Worm (Caenorhabditis elegans) whole organism, mixed stage, embryonic: Measurements from ENCODE around the gene F38E11.9.

Source experiments
- bed-3 ChIP-seq: fragments of 200-800 bp; sonication (Bioruptor generic); optimal IDR thresholded peaks from 3 replicates; lab custom pipeline; 2018; ENCODE audit warnings: mild to moderate bottlenecking, missing genetic modification characterization, moderate library complexity, missing compliant biosample characterization
- blmp-1 ChIP-seq: fragments of 150-350 bp; optimal IDR thresholded peaks from 2 replicates; lab custom pipeline; 2014; ENCODE audit warnings: missing biosample characterization, missing genetic modification characterization
- elt-3 ChIP-seq: fragments of 150-350 bp; optimal IDR thresholded peaks from 2 replicates; lab custom pipeline; 2014; ENCODE audit warnings: missing biosample characterization, missing genetic modification characterization
- lin-13 ChIP-seq: fragments of 150-350 bp; optimal IDR thresholded peaks from 2 replicates; lab custom pipeline; 2014; ENCODE audit warnings: missing biosample characterization, missing genetic modification characterization
- mab-5 ChIP-seq: fragments of 150-350 bp; optimal IDR thresholded peaks from 2 replicates; lab custom pipeline; 2014; ENCODE audit warnings: missing biosample characterization, missing genetic modification characterization
- nhr-12 ChIP-seq: fragments of 150-350 bp; optimal IDR thresholded peaks from 2 replicates; lab custom pipeline; 2014; ENCODE audit warnings: missing biosample characterization, missing genetic modification characterization
- nhr-237 ChIP-seq: fragments of 150-350 bp; optimal IDR thresholded peaks from 2 replicates; lab custom pipeline; 2014; ENCODE audit warnings: missing biosample characterization, missing genetic modification characterization
- pha-4 ChIP-seq: fragments of 150-350 bp; optimal IDR thresholded peaks from 2 replicates; lab custom pipeline; 2018; ENCODE audit warnings: missing biosample characterization, missing genetic modification reagents, missing genetic modification characterization
- unc-39 ChIP-seq: fragments of 150-350 bp; optimal IDR thresholded peaks from 2 replicates; lab custom pipeline; 2014; ENCODE audit warnings: missing biosample characterization, missing genetic modification characterization
- unc-62 ChIP-seq: fragments of 150-350 bp; optimal IDR thresholded peaks from 2 replicates; lab custom pipeline; 2014; ENCODE audit warnings: missing biosample characterization, missing genetic modification reagents, missing genetic modification characterization
- ztf-11 ChIP-seq: fragments of 150-350 bp; optimal IDR thresholded peaks from 2 replicates; lab custom pipeline; 2014; ENCODE audit warnings: missing biosample characterization, missing genetic modification characterization

DNA sequence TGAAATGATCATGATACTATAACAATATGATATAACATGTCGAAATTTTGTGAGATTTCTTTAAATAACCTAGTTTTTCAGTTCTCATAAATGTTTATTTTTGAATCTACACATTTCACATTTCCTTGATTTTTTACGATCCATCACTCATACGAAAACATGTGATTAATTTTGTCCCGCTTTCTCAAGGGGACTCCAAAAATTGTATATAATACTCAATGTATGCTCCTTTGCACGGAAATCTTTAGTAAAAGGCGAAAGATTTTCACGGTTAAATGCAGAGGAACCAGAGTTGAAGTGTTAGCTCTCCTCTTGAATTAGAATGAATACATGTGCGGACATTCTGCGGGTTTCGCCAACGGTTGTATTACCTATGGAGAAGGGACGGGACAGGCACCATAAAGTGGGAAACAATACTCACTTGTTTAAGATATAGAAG lies 20.5 kb upstream of the F38E11.9 start:
- TF ChIP-seq nhr-12 (tag; lab: Kevin White, UChicago) (no peak), ztf-11 (tag; lab: Kevin White, UChicago) (no peak), lin-13 (tag; lab: Kevin White, UChicago) (no peak), bed-3 (GFP tag; lab: Kevin White, UChicago) (no peak), nhr-237 (tag; lab: Kevin White, UChicago) (no peak), unc-39 (tag; lab: Kevin White, UChicago) (no peak), elt-3 (tag; lab: Kevin White, UChicago) (no peak), unc-62 (GFP tag; lab: Kevin White, UChicago) (no peak), mab-5 (tag; lab: Kevin White, UChicago) (no peak), blmp-1 (tag; lab: Kevin White, UChicago) (no peak), pha-4 (tag; lab: Kevin White, UChicago) (no peak)
